Fruit fly (Drosophila melanogaster) whole organism, embryonic: Measurements from ENCODE around the gene CG42784.

Source experiments
- Awh ChIP-seq: fragments of 200-800 bp; sonication (Bioruptor generic); IDR thresholded peaks from 2 replicates; pipeline ENCODE4, ENCODE4 v1.3.6; 2022; ENCODE audit warnings: missing biosample characterization, missing genetic modification characterization
- B-H2 ChIP-seq: fragments of 200-800 bp; sonication (Bioruptor generic); optimal IDR thresholded peaks from 2 replicates; lab custom pipeline; 2018; ENCODE audit warnings: missing biosample characterization, mild to moderate bottlenecking, missing genetic modification characterization
- CG10565 ChIP-seq: fragments of 200-800 bp; sonication (Bioruptor generic); optimal IDR thresholded peaks from 3 replicates; lab custom pipeline; 2016; ENCODE audit warnings: missing biosample characterization, mild to moderate bottlenecking, missing genetic modification characterization
- CG10979 ChIP-seq: fragments of 200-800 bp; sonication (Bioruptor generic); optimal IDR thresholded peaks from 2 replicates; lab custom pipeline; 2018; ENCODE audit warnings: missing biosample characterization, mild to moderate bottlenecking, missing genetic modification characterization, moderate library complexity
- CG11398 ChIP-seq: fragments of 200-800 bp; sonication (Bioruptor generic); optimal IDR thresholded peaks from 2 replicates; lab custom pipeline; 2016; ENCODE audit warnings: missing biosample characterization, missing genetic modification characterization
- CG12391 ChIP-seq: fragments of 200-800 bp; sonication (Bioruptor generic); optimal IDR thresholded peaks from 3 replicates; lab custom pipeline; 2018; ENCODE audit warnings: missing biosample characterization, mild to moderate bottlenecking, missing genetic modification characterization, moderate library complexity
- CG14050 ChIP-seq: fragments of 200-800 bp; sonication (Bioruptor generic); IDR thresholded peaks from 3 replicates; pipeline ENCODE4 v1.3.6; 2022; ENCODE audit warnings: missing biosample characterization, missing genetic modification characterization
- CG14667 ChIP-seq: fragments of 200-800 bp; sonication (Bioruptor generic); IDR thresholded peaks from 2 replicates; pipeline ENCODE4 v1.3.6; 2022; ENCODE audit warnings: missing biosample characterization, missing genetic modification characterization
- CG15269 ChIP-seq: fragments of 200-800 bp; sonication (Bioruptor generic); optimal IDR thresholded peaks from 2 replicates; lab custom pipeline; 2018; ENCODE audit warnings: missing biosample characterization, mild to moderate bottlenecking, missing genetic modification characterization, moderate library complexity
- CG17361 ChIP-seq: fragments of 200-800 bp; sonication (Bioruptor generic); IDR thresholded peaks from 3 replicates; pipeline ENCODE4 v1.3.6; 2022; ENCODE audit warnings: missing biosample characterization, missing genetic modification characterization
- CG1832 ChIP-seq: fragments of 200-800 bp; sonication (Bioruptor generic); optimal IDR thresholded peaks from 2 replicates; lab custom pipeline; 2017; ENCODE audit warnings: missing biosample characterization, mild to moderate bottlenecking, missing genetic modification characterization, inconsistent platforms
- CG18764 ChIP-seq: fragments of 200-800 bp; sonication (Bioruptor generic); optimal IDR thresholded peaks from 3 replicates; lab custom pipeline; 2016; ENCODE audit warnings: missing biosample characterization, missing genetic modification characterization
- CG2199 ChIP-seq: fragments of 200-800 bp; sonication (Bioruptor generic); IDR thresholded peaks from 3 replicates; pipeline ENCODE4 v1.3.6; 2022; ENCODE audit warnings: missing biosample characterization, missing genetic modification characterization
- CG30020 ChIP-seq: fragments of 200-800 bp; optimal IDR thresholded peaks from 2 replicates; lab custom pipeline; 2019; ENCODE audit warnings: missing biosample characterization, mild to moderate bottlenecking, missing genetic modification characterization, moderate library complexity
- CG30431 ChIP-seq: fragments of 200-800 bp; sonication (Bioruptor generic); optimal IDR thresholded peaks from 2 replicates; lab custom pipeline; 2017; ENCODE audit warnings: missing biosample characterization, missing genetic modification characterization
- CG3065 ChIP-seq: fragments of 200-800 bp; sonication (Bioruptor generic); optimal IDR thresholded peaks from 2 replicates; lab custom pipeline; 2016; ENCODE audit warnings: missing biosample characterization, missing genetic modification characterization
- CG31365 ChIP-seq: fragments of 200-800 bp; sonication (Bioruptor generic); optimal IDR thresholded peaks from 2 replicates; lab custom pipeline; 2018; ENCODE audit warnings: missing biosample characterization, mild to moderate bottlenecking, missing genetic modification characterization
- CG34422 ChIP-seq: fragments of 200-800 bp; sonication (Bioruptor generic); IDR thresholded peaks from 3 replicates; pipeline ENCODE4 v1.3.6; 2022; ENCODE audit warnings: missing biosample characterization, missing genetic modification characterization
- CG4404 ChIP-seq: fragments of 200-800 bp; sonication (Bioruptor generic); IDR thresholded peaks from 2 replicates; pipeline ENCODE4 v1.3.6; 2022; ENCODE audit warnings: missing biosample characterization, missing genetic modification characterization
- CG4424 ChIP-seq: fragments of 200-800 bp; sonication (Bioruptor generic); optimal IDR thresholded peaks from 3 replicates; lab custom pipeline; 2016; ENCODE audit warnings: missing biosample characterization, missing genetic modification characterization
- CG6689 ChIP-seq: fragments of 200-800 bp; sonication (Bioruptor generic); IDR thresholded peaks from 2 replicates; pipeline ENCODE4 v1.3.6; 2022; ENCODE audit warnings: missing biosample characterization, missing genetic modification characterization
- CG6813 ChIP-seq: fragments of 200-800 bp; sonication (Bioruptor generic); optimal IDR thresholded peaks from 2 replicates; lab custom pipeline; 2017; ENCODE audit warnings: missing biosample characterization, missing genetic modification characterization, mild to moderate bottlenecking, moderate library complexity, missing genetic modification reagents
- CG7357 ChIP-seq: fragments of 200-800 bp; sonication (Bioruptor generic); IDR thresholded peaks from 3 replicates; pipeline ENCODE4 v1.3.6; 2022; ENCODE audit warnings: missing biosample characterization, missing genetic modification characterization
- CG7556 ChIP-seq: fragments of 200-800 bp; sonication (Bioruptor generic); optimal IDR thresholded peaks from 2 replicates; lab custom pipeline; 2017; ENCODE audit warnings: missing biosample characterization, mild to moderate bottlenecking, missing genetic modification characterization
- CG8388 ChIP-seq: fragments of 200-800 bp; sonication (Bioruptor generic); optimal IDR thresholded peaks from 2 replicates; lab custom pipeline; 2019; ENCODE audit warnings: missing biosample characterization, mild to moderate bottlenecking, missing genetic modification characterization, moderate library complexity
- CG8478 ChIP-seq: fragments of >200 bp; optimal IDR thresholded peaks from 2 replicates; lab custom pipeline; 2018
- CG8944 ChIP-seq: fragments of 200-800 bp; sonication (Bioruptor generic); optimal IDR thresholded peaks from 3 replicates; lab custom pipeline; 2016; ENCODE audit warnings: missing biosample characterization, missing genetic modification characterization
- Camta ChIP-seq: fragments of 200-800 bp; sonication (Bioruptor generic); optimal IDR thresholded peaks from 2 replicates; lab custom pipeline; 2016; ENCODE audit warnings: missing biosample characterization, missing genetic modification characterization
- Dip3 ChIP-seq: fragments of 200-800 bp; sonication (Bioruptor generic); optimal IDR thresholded peaks from 3 replicates; lab custom pipeline; 2016; ENCODE audit warnings: missing biosample characterization, missing genetic modification characterization
- E2f1 ChIP-seq: fragments of 200-800 bp; sonication (Bioruptor generic); IDR thresholded peaks from 2 replicates; pipeline ENCODE4 v1.3.6; 2022; ENCODE audit warnings: missing biosample characterization, missing genetic modification characterization
- Hr51 ChIP-seq, 2 experiments: fragments of 200-800 bp; sonication (Bioruptor generic); optimal IDR thresholded peaks; 2 replicates in 1 of 2; 3 replicates in 1 of 2; lab custom pipeline; 2016 to 2018; ENCODE audit warnings: missing biosample characterization in 2 of 2, missing genetic modification characterization in 2 of 2, mild to moderate bottlenecking in 1 of 2, moderate library complexity in 1 of 2
- Lim3 ChIP-seq: fragments of 200-800 bp; sonication (Bioruptor generic); IDR thresholded peaks from 2 replicates; pipeline ENCODE4 v1.3.6; 2022; ENCODE audit warnings: missing biosample characterization, missing genetic modification characterization
- PHDP ChIP-seq: fragments of 200-800 bp; sonication (Bioruptor generic); optimal IDR thresholded peaks from 3 replicates; lab custom pipeline; 2018; ENCODE audit warnings: missing biosample characterization, mild to moderate bottlenecking, missing genetic modification characterization, moderate library complexity
- Scr ChIP-seq: fragments of 200-800 bp; sonication (Bioruptor generic); IDR thresholded peaks from 2 replicates; pipeline ENCODE4 v1.3.6; 2022; ENCODE audit warnings: missing biosample characterization, missing genetic modification characterization; ENCODE audit not compliant: partially characterized antibody
- Sox102F ChIP-seq: fragments of 200-800 bp; sonication (Bioruptor generic); optimal IDR thresholded peaks from 2 replicates; lab custom pipeline; 2018; ENCODE audit warnings: missing biosample characterization, mild to moderate bottlenecking, missing genetic modification characterization, moderate library complexity
- Trl ChIP-seq, 3 experiments: fragments of >200 bp in 2 of 3; fragments of 200-800 bp in 1 of 3; sonication (Bioruptor generic) in 1 of 3; optimal IDR thresholded peaks; 2 replicates in 1 of 3; 3 replicates in 2 of 3; lab custom pipeline; 2016 to 2017; ENCODE audit warnings: missing biosample characterization in 1 of 3, missing genetic modification characterization in 1 of 3
- bigmax ChIP-seq: fragments of 200-800 bp; sonication (Bioruptor generic); optimal IDR thresholded peaks from 2 replicates; lab custom pipeline; 2018; ENCODE audit warnings: missing biosample characterization, mild to moderate bottlenecking, missing genetic modification characterization
- bowl ChIP-seq: fragments of 200-800 bp; sonication (Bioruptor generic); IDR thresholded peaks from 2 replicates; pipeline ENCODE4 v1.3.6; 2022; ENCODE audit warnings: missing biosample characterization, missing genetic modification characterization
- btn ChIP-seq: fragments of 200-800 bp; sonication (Bioruptor generic); optimal IDR thresholded peaks from 2 replicates; lab custom pipeline; 2016; ENCODE audit warnings: missing biosample characterization, missing genetic modification characterization
- dati ChIP-seq: fragments of 200-800 bp; sonication (Bioruptor generic); IDR thresholded peaks from 2 replicates; pipeline ENCODE4 v1.3.6; 2022; ENCODE audit warnings: missing biosample characterization, missing genetic modification characterization
- eve ChIP-seq, 2 experiments: fragments of >200 bp; optimal IDR thresholded peaks; 2 replicates each; lab custom pipeline; 2017; ENCODE audit warnings: missing biosample characterization in 2 of 2, missing genetic modification characterization in 2 of 2
- fru ChIP-seq: fragments of >200 bp; optimal IDR thresholded peaks from 2 replicates; lab custom pipeline; 2017
- ftz-f1 ChIP-seq: fragments of 200-800 bp; sonication (Bioruptor generic); optimal IDR thresholded peaks from 2 replicates; lab custom pipeline; 2016; ENCODE audit warnings: missing biosample characterization, missing genetic modification characterization
- gt ChIP-seq: fragments of 200-800 bp; sonication (Bioruptor generic); IDR thresholded peaks from 2 replicates; pipeline ENCODE4 v1.3.6; 2022; ENCODE audit warnings: missing biosample characterization, missing genetic modification characterization
- jing ChIP-seq: fragments of 200-800 bp; sonication (Bioruptor generic); optimal IDR thresholded peaks from 2 replicates; lab custom pipeline; 2018; ENCODE audit warnings: missing biosample characterization, mild to moderate bottlenecking, missing genetic modification characterization
- lbe ChIP-seq: fragments of 200-800 bp; sonication (Bioruptor generic); optimal IDR thresholded peaks from 2 replicates; lab custom pipeline; 2016; ENCODE audit warnings: missing biosample characterization, mild to moderate bottlenecking, missing genetic modification characterization
- pum ChIP-seq: fragments of 200-800 bp; sonication (Bioruptor generic); optimal IDR thresholded peaks from 2 replicates; lab custom pipeline; 2016; ENCODE audit warnings: missing biosample characterization, missing genetic modification characterization
- rib ChIP-seq: fragments of 200-800 bp; sonication (Bioruptor generic); IDR thresholded peaks from 2 replicates; pipeline ENCODE4 v1.3.6; 2022; ENCODE audit warnings: missing biosample characterization, missing genetic modification characterization
- sd ChIP-seq: fragments of 200-800 bp; sonication (Bioruptor generic); optimal IDR thresholded peaks from 3 replicates; lab custom pipeline; 2018; ENCODE audit warnings: missing biosample characterization, mild to moderate bottlenecking, missing genetic modification characterization, moderate library complexity
- slou ChIP-seq: fragments of 200-800 bp; sonication (Bioruptor generic); optimal IDR thresholded peaks from 3 replicates; lab custom pipeline; 2016; ENCODE audit warnings: missing biosample characterization, missing genetic modification characterization
- tx ChIP-seq: fragments of 200-800 bp; sonication (Bioruptor generic); optimal IDR thresholded peaks from 2 replicates; lab custom pipeline; 2016; ENCODE audit warnings: missing biosample characterization, missing genetic modification characterization
- wor ChIP-seq: fragments of 200-800 bp; sonication (Bioruptor generic); IDR thresholded peaks from 2 replicates; pipeline ENCODE4 v1.3.6; 2022; ENCODE audit warnings: missing biosample characterization, missing genetic modification characterization
- yki ChIP-seq: fragments of >200 bp; optimal IDR thresholded peaks from 3 replicates; lab custom pipeline; 2018

CG42784 gene

dm6 chr2L:13370762-13371161 lies 44.5 kb upstream of the CG42784 start, which contains the start of gene ND-B22 (continued):
- TF ChIP-seq CG10979, result peak; percentile 22
- TF ChIP-seq Camta (GFP tag; lab: Kevin White, UChicago), result no peak
- TF ChIP-seq Awh (GFP tag; lab: Robert Waterston, UW), result no peak
- peak; percentile 4 for TF ChIP-seq slou
- TF ChIP-seq CG18764 (GFP tag; lab: Kevin White, UChicago), result no peak
- no peak for TF ChIP-seq Lim3 (GFP tag; lab: Robert Waterston, UW)
- TF ChIP-seq dati (GFP tag; lab: Robert Waterston, UW), result no peak
- TF ChIP-seq CG8944, result no peak
- peak; percentile 43 for TF ChIP-seq CG30020 (tag; lab: Kevin White, UChicago)
- TF ChIP-seq Scr, result 0 out of 2 replicates have a peak, but pooled peaks have one; percentile 25
- TF ChIP-seq CG7556 (GFP tag; lab: Kevin White, UChicago), result peak; percentile 16
- no peak for TF ChIP-seq CG31365 (tag; lab: Kevin White, UChicago)
- TF ChIP-seq CG8478 (lab: Kevin White, UChicago), result no peak
- TF ChIP-seq CG14050 (GFP tag; lab: Robert Waterston, UW), result no peak; the same call in 2 of the 3 replicates
- TF ChIP-seq sd (tag; lab: Kevin White, UChicago), result no peak
- peak; percentile 56 for TF ChIP-seq lbe
- no peak for TF ChIP-seq gt (GFP tag; lab: Robert Waterston, UW)
- TF ChIP-seq CG6813, result no peak
- TF ChIP-seq CG8388 (GFP tag; lab: Kevin White, UChicago), result no peak
- no peak for TF ChIP-seq CG7357
- no peak for TF ChIP-seq CG11398 (GFP tag; lab: Kevin White, UChicago)
- no peak for TF ChIP-seq yki (lab: Kevin White, UChicago)
- peak; percentile 26 for TF ChIP-seq pum (GFP tag; lab: Kevin White, UChicago)
- TF ChIP-seq CG30431 (GFP tag; lab: Kevin White, UChicago), result no peak
- peak; percentile 35; the same call in 1 of the 3 replicates for TF ChIP-seq CG34422 (GFP tag; lab: Robert Waterston, UW)
- peak; percentile 24 for TF ChIP-seq PHDP (tag; lab: Kevin White, UChicago)
- no peak for TF ChIP-seq Sox102F
- no peak for TF ChIP-seq CG4404
- TF ChIP-seq wor, result no peak
- TF ChIP-seq rib (GFP tag; lab: Robert Waterston, UW), result no peak
- peak; percentile 61 for TF ChIP-seq Dip3 (GFP tag; lab: Kevin White, UChicago)
- TF ChIP-seq CG1832 (GFP tag; lab: Kevin White, UChicago), result no peak
- no peak for TF ChIP-seq CG6689 (GFP tag; lab: Robert Waterston, UW)
- TF ChIP-seq CG3065 (GFP tag; lab: Kevin White, UChicago), result no peak
- no peak for TF ChIP-seq E2f1 (GFP tag; lab: Robert Waterston, UW)
- TF ChIP-seq fru (lab: Kevin White, UChicago), result no peak
- peak; percentile 88 for TF ChIP-seq B-H2 (GFP tag; lab: Kevin White, UChicago)
- TF ChIP-seq CG2199 (GFP tag; lab: Robert Waterston, UW), result no peak
- no peak for TF ChIP-seq eve (GFP tag; optimal IDR thresholded peaks at IDR 0.05; lab: Kevin White, UChicago)
- TF ChIP-seq btn (GFP tag; lab: Kevin White, UChicago), result no peak
- no peak for TF ChIP-seq jing
- TF ChIP-seq CG17361 (GFP tag; lab: Robert Waterston, UW), result peak; percentile 39; the same call in 1 of the 3 replicates
- no peak for TF ChIP-seq CG10565
- peak; percentile 18 for TF ChIP-seq CG12391 (tag; lab: Kevin White, UChicago)
- TF ChIP-seq bowl (GFP tag; lab: Robert Waterston, UW), result no peak
- TF ChIP-seq CG14667 (GFP tag; lab: Robert Waterston, UW), result no peak
- TF ChIP-seq CG4424, result peak; percentile 26
- TF ChIP-seq Hr51 (GFP tag; optimal IDR thresholded peaks at IDR 0.05; lab: Kevin White, UChicago), result peak in 1 of 2 experiments; percentile 5
- no peak for TF ChIP-seq bigmax (GFP tag; lab: Kevin White, UChicago)
- TF ChIP-seq CG15269, result peak; percentile 30
- no peak for TF ChIP-seq tx (GFP tag; lab: Kevin White, UChicago)
- TF ChIP-seq Trl (optimal IDR thresholded peaks at IDR 0.05; lab: Kevin White, UChicago), result no peak
- peak; percentile 31 for TF ChIP-seq Trl (GFP tag; optimal IDR thresholded peaks at IDR 0.05; lab: Kevin White, UChicago)
- no peak for TF ChIP-seq ftz-f1 (GFP tag; lab: Kevin White, UChicago)
